Worm (Caenorhabditis elegans) whole organism, midembryonic: ENCODE data around the gene grl-18.

Experiments used
- flt-1 ChIP-seq: fragments of 200-800 bp; sonication (Bioruptor generic); IDR thresholded peaks from 2 replicates; pipeline ENCODE4 v1.3.6; 2022; ENCODE audit warnings: missing genetic modification characterization, missing compliant biosample characterization
- tab-1 ChIP-seq: fragments of 200-800 bp; sonication (Bioruptor generic); IDR thresholded peaks from 2 replicates; pipeline ENCODE4 v1.3.6; 2022; ENCODE audit warnings: missing genetic modification characterization, missing compliant biosample characterization

DNA sequence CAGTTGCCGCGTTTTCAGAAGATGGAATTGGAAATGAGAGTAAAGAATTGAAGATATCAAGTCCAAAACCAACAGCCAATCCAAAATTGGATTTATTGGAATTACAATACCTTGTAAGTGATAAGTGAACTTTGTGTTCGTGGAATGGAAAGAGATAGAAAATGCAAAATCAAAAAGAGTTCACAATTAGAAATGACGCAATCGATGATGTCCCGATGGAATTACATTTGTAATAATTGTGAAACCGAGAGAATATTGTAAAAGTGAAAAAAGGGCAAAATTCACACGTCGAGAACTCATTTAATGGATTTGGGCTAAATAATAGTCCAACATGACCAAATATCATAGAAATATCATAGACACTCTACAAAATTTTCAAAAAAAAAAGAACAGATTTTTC lies 36.5 kb upstream of the grl-18 start:
- TF ChIP-seq flt-1 (no peak), tab-1 (GFP tag; lab: Robert Waterston, UW) (no peak)
